Worm (Caenorhabditis elegans) whole organism, young adult: Measurements from ENCODE around the gene F53G2.12.
A peak's percentile ranks its signal among the peaks of the same experiment; 100 is the strongest.

Source experiments
- C06A6.2 ChIP-seq: fragments of 200-800 bp; sonication (Bioruptor generic); conservative IDR thresholded peaks from 2 replicates; pipeline ENCODE4 v1.3.6; 2022; ENCODE audit warnings: missing genetic modification characterization, missing compliant biosample characterization
- D2030.7 ChIP-seq: fragments of 200-800 bp; sonication (Bioruptor generic); IDR thresholded peaks from 2 replicates; pipeline ENCODE4 v1.3.6; 2022; ENCODE audit warnings: missing genetic modification reagents, missing genetic modification characterization, missing compliant biosample characterization
- F39B2.1 ChIP-seq: fragments of 200-800 bp; sonication (Bioruptor generic); IDR thresholded peaks from 2 replicates; pipeline ENCODE4 v1.3.6; 2022; ENCODE audit warnings: missing genetic modification reagents, missing genetic modification characterization, missing compliant biosample characterization
- F49E8.2 ChIP-seq: sonication (generic microtip); optimal IDR thresholded peaks from 3 replicates; lab custom pipeline; 2017; ENCODE audit warnings: missing genetic modification characterization, mild to moderate bottlenecking, missing compliant biosample characterization, antibody characterized with exemption, moderate library complexity; ENCODE audit not compliant: insufficient read depth
- F52B5.7 ChIP-seq: sonication (generic microtip); optimal IDR thresholded peaks from 2 replicates; lab custom pipeline; 2016; ENCODE audit warnings: mild to moderate bottlenecking, missing genetic modification characterization, missing compliant biosample characterization
- F57A8.1 ChIP-seq: fragments of 200-800 bp; sonication (Bioruptor generic); optimal IDR thresholded peaks from 2 replicates; lab custom pipeline; 2018; ENCODE audit warnings: mild to moderate bottlenecking, missing genetic modification characterization, moderate library complexity, missing compliant biosample characterization
- F57C9.4 ChIP-seq: sonication (generic microtip); optimal IDR thresholded peaks from 2 replicates; lab custom pipeline; 2017; ENCODE audit warnings: mild to moderate bottlenecking, missing genetic modification characterization, missing compliant biosample characterization
- K11D2.4 ChIP-seq: fragments of 200-800 bp; sonication (Bioruptor generic); IDR thresholded peaks from 2 replicates; pipeline ENCODE4 v1.3.6; 2022; ENCODE audit warnings: missing genetic modification reagents, missing genetic modification characterization, missing compliant biosample characterization
- Y67H2A.10 ChIP-seq: fragments of 200-800 bp; sonication (Bioruptor generic); conservative IDR thresholded peaks from 2 replicates; pipeline ENCODE4 v1.3.6; 2022; ENCODE audit warnings: missing genetic modification reagents, missing genetic modification characterization, missing compliant biosample characterization
- Y95B8A.8 ChIP-seq: fragments of 200-800 bp; sonication (Bioruptor generic); IDR thresholded peaks from 2 replicates; pipeline ENCODE4 v1.3.6; 2022; ENCODE audit warnings: missing genetic modification reagents, missing genetic modification characterization, missing compliant biosample characterization
- ZK185.1 ChIP-seq: sonication (generic microtip); optimal IDR thresholded peaks from 2 replicates; lab custom pipeline; 2016; ENCODE audit warnings: mild to moderate bottlenecking, missing genetic modification characterization, missing compliant biosample characterization; ENCODE audit not compliant: poor library complexity, severe bottlenecking
- akir-1 ChIP-seq: fragments of 200-800 bp; sonication (Bioruptor generic); optimal IDR thresholded peaks from 2 replicates; lab custom pipeline; 2018; ENCODE audit warnings: mild to moderate bottlenecking, missing genetic modification characterization, moderate library complexity, missing compliant biosample characterization
- athp-1 ChIP-seq: sonication (generic microtip); optimal IDR thresholded peaks from 2 replicates; lab custom pipeline; 2017; ENCODE audit warnings: mild to moderate bottlenecking, missing genetic modification characterization, missing compliant biosample characterization
- attf-3 ChIP-seq: fragments of 200-800 bp; sonication (Bioruptor generic); conservative IDR thresholded peaks from 2 replicates; pipeline ENCODE4 v1.3.6; 2022; ENCODE audit warnings: missing genetic modification reagents, missing genetic modification characterization, missing compliant biosample characterization
- attf-6 ChIP-seq: fragments of 200-800 bp; sonication (Bioruptor generic); IDR thresholded peaks from 2 replicates; pipeline ENCODE4 v1.3.6; 2022; ENCODE audit warnings: missing genetic modification reagents, missing genetic modification characterization, missing compliant biosample characterization
- ccch-3 ChIP-seq: fragments of 200-800 bp; sonication (Bioruptor generic); optimal IDR thresholded peaks from 2 replicates; lab custom pipeline; 2018; ENCODE audit warnings: mild to moderate bottlenecking, missing genetic modification characterization, missing compliant biosample characterization
- cebp-1 ChIP-seq, 2 experiments: fragments of 200-800 bp in 1 of 2; sonication (Bioruptor generic) in 1 of 2; sonication (generic microtip) in 1 of 2; IDR thresholded peaks in 1 of 2; optimal IDR thresholded peaks in 1 of 2; 2 replicates each; pipeline versions ENCODE4 v1.3.6 to Lab custom; 2017 to 2022; ENCODE audit warnings: missing compliant biosample characterization in 2 of 2, missing genetic modification characterization in 2 of 2, mild to moderate bottlenecking in 1 of 2, missing genetic modification reagents in 1 of 2, moderate library complexity in 1 of 2
- cebp-2 ChIP-seq: fragments of 200-800 bp; sonication (Bioruptor generic); IDR thresholded peaks from 2 replicates; pipeline ENCODE4 v1.3.6; 2022; ENCODE audit warnings: missing genetic modification characterization, missing compliant biosample characterization
- ceh-27 ChIP-seq: fragments of 200-800 bp; sonication (Bioruptor generic); optimal IDR thresholded peaks from 2 replicates; lab custom pipeline; 2018; ENCODE audit warnings: mild to moderate bottlenecking, missing genetic modification characterization, moderate library complexity, missing compliant biosample characterization
- die-1 ChIP-seq: sonication (generic microtip); optimal IDR thresholded peaks from 2 replicates; lab custom pipeline; 2016; ENCODE audit warnings: missing genotype, mild to moderate bottlenecking, missing genetic modification characterization, missing compliant biosample characterization
- dox-1 ChIP-seq: fragments of 200-800 bp; sonication (Bioruptor generic); IDR thresholded peaks from 2 replicates; pipeline ENCODE4 v1.3.6; 2022; ENCODE audit warnings: missing genetic modification reagents, missing genetic modification characterization, missing compliant biosample characterization
- egl-44 ChIP-seq: fragments of 200-800 bp; sonication (Bioruptor generic); IDR thresholded peaks from 2 replicates; pipeline ENCODE4 v1.3.6; 2022; ENCODE audit warnings: missing genetic modification reagents, missing genetic modification characterization, missing compliant biosample characterization
- ekl-4 ChIP-seq: fragments of 200-800 bp; sonication (Bioruptor generic); IDR thresholded peaks from 2 replicates; pipeline ENCODE4 v1.3.6; 2022; ENCODE audit warnings: missing genetic modification reagents, missing genetic modification characterization, missing compliant biosample characterization
- ets-4 ChIP-seq: fragments of 200-800 bp; sonication (Bioruptor generic); optimal IDR thresholded peaks from 2 replicates; lab custom pipeline; 2018; ENCODE audit warnings: mild to moderate bottlenecking, missing genetic modification characterization, missing compliant biosample characterization
- gei-17 ChIP-seq: fragments of 200-800 bp; sonication (Bioruptor generic); optimal IDR thresholded peaks from 2 replicates; lab custom pipeline; 2018; ENCODE audit warnings: mild to moderate bottlenecking, missing genetic modification characterization, missing compliant biosample characterization
- hlh-12 ChIP-seq: sonication (generic microtip); optimal IDR thresholded peaks from 2 replicates; lab custom pipeline; 2016; ENCODE audit warnings: missing genetic modification characterization, missing compliant biosample characterization
- hlh-26 ChIP-seq: fragments of 200-800 bp; sonication (Bioruptor generic); conservative IDR thresholded peaks from 2 replicates; pipeline ENCODE4 v1.3.6; 2022; ENCODE audit warnings: missing genetic modification reagents, missing genetic modification characterization, missing compliant biosample characterization
- hmg-20 ChIP-seq: fragments of 200-800 bp; sonication (Bioruptor generic); IDR thresholded peaks from 2 replicates; pipeline ENCODE4 v1.3.6; 2022; ENCODE audit warnings: missing genetic modification reagents, missing genetic modification characterization, missing compliant biosample characterization
- hsf-1 ChIP-seq: fragments of 200-800 bp; sonication (Bioruptor generic); IDR thresholded peaks from 2 replicates; pipeline ENCODE4 v1.3.6; 2022; ENCODE audit warnings: missing genetic modification reagents, missing genetic modification characterization, missing compliant biosample characterization
- lag-1 ChIP-seq: fragments of 200-800 bp; sonication (Bioruptor generic); IDR thresholded peaks from 2 replicates; pipeline ENCODE4 v1.3.6; 2022; ENCODE audit warnings: missing genetic modification reagents, missing genetic modification characterization, missing compliant biosample characterization
- let-526 ChIP-seq: fragments of 200-800 bp; sonication (Bioruptor generic); IDR thresholded peaks from 2 replicates; pipeline ENCODE4 v1.3.6; 2022; ENCODE audit warnings: missing genetic modification reagents, missing genetic modification characterization, missing compliant biosample characterization
- let-607 ChIP-seq, 2 experiments: fragments of 200-800 bp in 1 of 2; sonication (Bioruptor generic) in 1 of 2; sonication (generic microtip) in 1 of 2; optimal IDR thresholded peaks; 2 replicates each; lab custom pipeline; 2016 to 2018; ENCODE audit warnings: mild to moderate bottlenecking in 2 of 2, missing compliant biosample characterization in 2 of 2, missing genetic modification characterization in 2 of 2, moderate library complexity in 2 of 2, missing genotype in 1 of 2
- lin-40 ChIP-seq: sonication (generic microtip); optimal IDR thresholded peaks from 2 replicates; lab custom pipeline; 2016; ENCODE audit warnings: missing genetic modification characterization, mild to moderate bottlenecking, missing compliant biosample characterization, missing genotype, missing genetic modification reagents
- lin-54 ChIP-seq: fragments of 200-800 bp; sonication (Bioruptor generic); optimal IDR thresholded peaks from 2 replicates; lab custom pipeline; 2018; ENCODE audit warnings: mild to moderate bottlenecking, missing genetic modification characterization, missing compliant biosample characterization
- madf-8 ChIP-seq: fragments of 200-800 bp; sonication (Bioruptor generic); conservative IDR thresholded peaks from 2 replicates; pipeline ENCODE4 v1.3.6; 2022; ENCODE audit warnings: missing genetic modification reagents, missing genetic modification characterization, missing compliant biosample characterization
- mcd-1 ChIP-seq: fragments of 200-800 bp; sonication (Bioruptor generic); IDR thresholded peaks from 2 replicates; pipeline ENCODE4 v1.3.6; 2022; ENCODE audit warnings: missing genetic modification reagents, missing genetic modification characterization, missing compliant biosample characterization
- nhr-179 ChIP-seq: sonication (generic microtip); optimal IDR thresholded peaks from 2 replicates; lab custom pipeline; 2016; ENCODE audit warnings: mild to moderate bottlenecking, missing genetic modification characterization, missing compliant biosample characterization
- nhr-90 ChIP-seq: sonication (generic microtip); optimal IDR thresholded peaks from 2 replicates; lab custom pipeline; 2016; ENCODE audit warnings: missing genotype, mild to moderate bottlenecking, missing genetic modification characterization, missing compliant biosample characterization
- rec-8 ChIP-seq, 2 experiments: sonication (generic microtip); optimal IDR thresholded peaks; 2 replicates each; lab custom pipeline; 2016; ENCODE audit warnings: mild to moderate bottlenecking in 2 of 2, missing genetic modification characterization in 2 of 2, missing genetic modification reagents in 2 of 2, missing genotype in 2 of 2, missing biosample characterization in 1 of 2, missing compliant biosample characterization in 1 of 2, moderate library complexity in 1 of 2
- rpc-1 ChIP-seq, 2 experiments: fragments of 150-350 bp in 1 of 2; sonication (generic microtip) in 1 of 2; optimal IDR thresholded peaks; 2 replicates each; lab custom pipeline; 2014 to 2018; ENCODE audit warnings: missing biosample characterization in 1 of 2, missing genetic modification characterization in 1 of 2, missing genetic modification reagents in 1 of 2, missing genotype in 1 of 2
- sea-2 ChIP-seq: fragments of 200-800 bp; sonication (Bioruptor generic); IDR thresholded peaks from 2 replicates; pipeline ENCODE4 v1.3.6; 2022; ENCODE audit warnings: missing genetic modification characterization, missing compliant biosample characterization
- somi-1 ChIP-seq: fragments of 200-800 bp; sonication (Bioruptor generic); optimal IDR thresholded peaks from 2 replicates; lab custom pipeline; 2018; ENCODE audit warnings: mild to moderate bottlenecking, missing genetic modification characterization, missing compliant biosample characterization
- tbp1 ChIP-seq: fragments of 200-800 bp; sonication (Bioruptor generic); optimal IDR thresholded peaks from 2 replicates; lab custom pipeline; 2018; ENCODE audit warnings: mild to moderate bottlenecking, missing genetic modification characterization, missing compliant biosample characterization
- unc-62 ChIP-seq: fragments of 150-350 bp; optimal IDR thresholded peaks from 2 replicates; lab custom pipeline; 2014; ENCODE audit warnings: missing biosample characterization, missing genetic modification reagents, missing genetic modification characterization
- zfh-2 ChIP-seq: fragments of 200-800 bp; sonication (Bioruptor generic); conservative IDR thresholded peaks from 2 replicates; pipeline ENCODE4 v1.3.6; 2022; ENCODE audit warnings: missing genetic modification reagents, missing genetic modification characterization, missing compliant biosample characterization
- ztf-25 ChIP-seq: fragments of 200-800 bp; sonication (Bioruptor generic); IDR thresholded peaks from 2 replicates; pipeline ENCODE4 v1.3.6; 2022; ENCODE audit warnings: missing genetic modification reagents, missing genetic modification characterization, missing compliant biosample characterization
- ztf-26 ChIP-seq: sonication (generic microtip); optimal IDR thresholded peaks from 2 replicates; lab custom pipeline; 2017; ENCODE audit warnings: missing genetic modification characterization, missing compliant biosample characterization
- ztf-3 ChIP-seq: fragments of 200-800 bp; sonication (Bioruptor generic); optimal IDR thresholded peaks from 2 replicates; lab custom pipeline; 2018; ENCODE audit warnings: mild to moderate bottlenecking, missing genetic modification characterization, missing compliant biosample characterization

The F53G2.12 gene

DNA sequence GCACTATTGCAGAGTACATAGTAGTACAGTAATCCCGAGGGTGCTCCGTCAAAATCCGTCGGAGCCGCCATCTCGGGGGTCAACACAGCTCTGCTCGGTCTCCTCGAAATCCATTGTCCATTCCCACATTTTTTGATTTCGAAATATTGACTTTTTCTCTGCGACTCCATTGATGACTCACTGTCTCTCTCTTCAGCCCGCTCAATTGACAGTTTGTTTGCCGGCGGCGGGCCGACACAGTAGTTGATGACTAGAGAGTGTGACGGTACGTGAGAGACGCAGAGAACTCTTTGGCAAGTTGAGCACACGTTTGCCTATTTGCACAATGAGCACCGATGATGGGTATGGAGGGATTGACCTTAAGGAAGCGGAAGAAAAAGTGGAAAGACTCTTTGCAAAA is 24.1 kb downstream of the F53G2.12 start (continued):
- TF ChIP-seq hlh-26 (GFP tag; lab: Robert Waterston, UW) (no peak), F49E8.2 (tag; lab: Kevin White, UChicago) (no peak), C06A6.2 (no peak), ZK185.1 (no peak), ekl-4 (GFP tag; lab: Robert Waterston, UW) (no peak), ccch-3 (GFP tag; lab: Kevin White, UChicago) (no peak), die-1 (tag; lab: Kevin White, UChicago) (no peak), let-526 (GFP tag; lab: Robert Waterston, UW) (no peak), F39B2.1 (GFP tag; lab: Robert Waterston, UW) (no peak), madf-8 (no peak), attf-6 (GFP tag; lab: Robert Waterston, UW) (no peak), F57A8.1 (no peak), hlh-12 (tag; lab: Kevin White, UChicago) (no peak), nhr-179 (tag; lab: Kevin White, UChicago) (no peak), ztf-3 (no peak), tbp1 (peak; percentile 33), cebp-2 (GFP tag; lab: Robert Waterston, UW) (no peak), Y67H2A.10 (GFP tag; lab: Robert Waterston, UW) (no peak), mcd-1 (GFP tag; lab: Robert Waterston, UW) (no peak), cebp-1 (GFP tag; IDR thresholded peaks at IDR 0.05; lab: Robert Waterston, UW) (peak; percentile 78), cebp-1 (tag; optimal IDR thresholded peaks at IDR 0.05; lab: Kevin White, UChicago) (peak; percentile 88), let-607 (tag; optimal IDR thresholded peaks at IDR 0.05; lab: Kevin White, UChicago) (peak in 1 of 2 experiments; percentile 48), rec-8 (tag; optimal IDR thresholded peaks at IDR 0.05; lab: Kevin White, UChicago) (no peak), F52B5.7 (tag; lab: Kevin White, UChicago) (no peak), gei-17 (GFP tag; lab: Kevin White, UChicago) (no peak), hmg-20 (GFP tag; lab: Robert Waterston, UW) (no peak), D2030.7 (GFP tag; lab: Robert Waterston, UW) (no peak), ztf-26 (no peak), athp-1 (tag; lab: Kevin White, UChicago) (no peak), zfh-2 (GFP tag; lab: Robert Waterston, UW) (peak; percentile 85), Y95B8A.8 (GFP tag; lab: Robert Waterston, UW) (no peak), nhr-90 (tag; lab: Kevin White, UChicago) (peak; percentile 10), lag-1 (GFP tag; lab: Robert Waterston, UW) (no peak), unc-62 (GFP tag; lab: Kevin White, UChicago) (peak; percentile 23), lin-40 (tag; lab: Kevin White, UChicago) (peak; percentile 13), ztf-25 (GFP tag; lab: Robert Waterston, UW) (no peak), sea-2 (GFP tag; lab: Robert Waterston, UW) (no peak), rpc-1 (optimal IDR thresholded peaks at IDR 0.05; lab: Kevin White, UChicago) (no peak), rpc-1 (tag; optimal IDR thresholded peaks at IDR 0.05; lab: Kevin White, UChicago) (no peak), K11D2.4 (GFP tag; lab: Robert Waterston, UW) (no peak), egl-44 (GFP tag; lab: Robert Waterston, UW) (no peak), ceh-27 (GFP tag; lab: Kevin White, UChicago) (no peak), F57C9.4 (tag; lab: Kevin White, UChicago) (no peak), lin-54 (GFP tag; lab: Kevin White, UChicago) (peak; percentile 35), akir-1 (GFP tag; lab: Kevin White, UChicago) (no peak), attf-3 (GFP tag; lab: Robert Waterston, UW) (no peak), ets-4 (GFP tag; lab: Kevin White, UChicago) (peak; percentile 32), somi-1 (GFP tag; lab: Kevin White, UChicago) (no peak), dox-1 (peak; percentile 57; the same call in 1 of the 2 replicates), hsf-1 (GFP tag; lab: Robert Waterston, UW) (no peak)
